Fruit fly (Drosophila melanogaster): Measurements from ENCODE around the gene CG32240.

DNA sequence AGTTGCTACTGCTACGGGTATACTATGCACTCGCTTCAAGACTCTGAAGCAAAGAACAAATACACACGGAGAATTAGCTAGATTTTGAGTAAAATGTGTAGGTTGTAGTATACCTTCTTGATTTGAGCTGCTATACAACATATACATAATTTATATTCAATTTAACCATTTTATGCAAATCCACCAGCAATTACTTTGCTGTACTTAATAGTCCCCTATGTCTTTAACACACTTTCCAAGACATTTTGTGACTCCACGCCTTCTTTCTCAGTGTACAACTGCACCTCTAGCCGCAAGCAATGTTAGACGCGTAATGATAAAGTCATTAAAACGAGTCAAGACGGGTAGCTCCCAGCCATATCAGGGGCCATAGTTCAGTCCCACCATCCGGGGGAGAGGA is 44.8 kb downstream of the CG32240 start:
- TF ChIP-seq pan (optimal IDR thresholded peaks at IDR 0.05) (no peak), Dll (optimal IDR thresholded peaks at IDR 0.05) (no peak), usp (GFP tag; optimal IDR thresholded peaks at IDR 0.05) (no peak), EcR (GFP tag; optimal IDR thresholded peaks at IDR 0.05) (no peak), CG8478 (optimal IDR thresholded peaks at IDR 0.05) (no peak), psq (optimal IDR thresholded peaks at IDR 0.05) (no peak)
